Fruit fly (Drosophila melanogaster): ENCODE results near the gene CG13358.

Gene CG13358

DNA sequence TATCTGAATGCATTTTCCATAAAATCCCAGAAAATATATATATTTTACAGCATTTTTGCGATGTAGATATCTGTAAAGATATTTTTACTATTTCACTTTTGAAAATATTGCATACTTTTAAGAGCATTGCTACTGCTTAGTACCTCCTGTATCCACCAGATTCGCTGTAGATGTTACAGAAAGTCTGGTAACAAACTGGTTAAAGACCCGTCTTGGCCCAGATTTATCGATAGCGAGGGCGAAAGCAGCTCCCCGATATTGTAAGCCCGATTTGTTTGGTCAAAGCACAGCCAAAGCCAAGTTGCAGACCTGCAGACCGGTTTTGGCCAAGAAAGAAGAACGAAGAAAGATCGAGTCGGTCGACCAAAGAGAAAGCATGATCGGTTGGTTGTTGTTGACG is 20.3 kb downstream of the CG13358 start, which contains the start of gene tw (continued):
- TF ChIP-seq ato (GFP tag; IDR thresholded peaks at IDR 0.05; ENCODE audit: partially characterized antibody) (0 out of 2 replicates have a peak, but pooled peaks have one; percentile 34), CG16813 (GFP tag; IDR thresholded peaks at IDR 0.05; ENCODE audit: partially characterized antibody) (0 out of 3 replicates have a peak, but pooled peaks have one; percentile 43), stwl (tag; optimal IDR thresholded peaks at IDR 0.05) (peak; percentile 24), Sry-δ (GFP tag; optimal IDR thresholded peaks at IDR 0.05) (peak; percentile 7), CG11560 (tag; IDR thresholded peaks at IDR 0.05) (no peak), tup (GFP tag; optimal IDR thresholded peaks at IDR 0.05) (no peak), CG6791 (GFP tag; IDR thresholded peaks at IDR 0.05; ENCODE audit: partially characterized antibody) (peak; percentile 59; the same call in 2 of the 3 replicates)

DNA sequence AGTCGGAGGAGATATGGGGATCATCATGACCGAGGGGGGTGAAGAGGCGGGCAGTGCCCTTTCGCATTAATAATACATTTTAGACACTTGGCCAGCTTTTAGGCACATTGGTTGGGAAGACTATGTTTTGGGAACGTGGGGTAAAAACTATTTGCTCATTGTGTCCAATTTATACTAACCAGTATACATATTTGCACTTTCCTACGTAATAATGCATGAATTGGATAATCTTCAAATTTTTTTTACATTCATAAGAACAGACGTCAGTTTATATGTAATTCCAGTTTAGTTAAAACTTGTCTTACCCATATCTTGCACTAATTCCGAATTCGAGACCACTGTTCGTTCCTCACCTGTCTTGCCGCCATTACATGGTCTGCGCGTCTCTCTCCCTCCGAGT is 25.4 kb downstream of the CG13358 start:
- TF ChIP-seq CG2875 (GFP tag; optimal IDR thresholded peaks at IDR 0.05): no peak
- peak; percentile 22 for TF ChIP-seq Fer1 (GFP tag; optimal IDR thresholded peaks at IDR 0.05)
- no peak for TF ChIP-seq chinmo (GFP tag; IDR thresholded peaks at IDR 0.05; ENCODE audit: partially characterized antibody)
- TF ChIP-seq CG12155 (GFP tag; optimal IDR thresholded peaks at IDR 0.05): no peak
- TF ChIP-seq lilli (GFP tag; optimal IDR thresholded peaks at IDR 0.05): peak; percentile 21
- peak; percentile 23; the same call in 1 of the 3 replicates for TF ChIP-seq dysf (GFP tag; IDR thresholded peaks at IDR 0.05)
- peak; percentile 19 for TF ChIP-seq lbe (GFP tag; optimal IDR thresholded peaks at IDR 0.05)
- no peak for TF ChIP-seq Dip2 (GFP tag; IDR thresholded peaks at IDR 0.05)
- no peak for TF ChIP-seq hkb (optimal IDR thresholded peaks at IDR 0.05)
- 0 out of 2 replicates have a peak, but pooled peaks have one; percentile 40 for TF ChIP-seq hkb (GFP tag; IDR thresholded peaks at IDR 0.05)
- TF ChIP-seq jumu (GFP tag; optimal IDR thresholded peaks at IDR 0.05): peak; percentile 20
- peak; percentile 45; the same call in 1 of the 2 replicates for TF ChIP-seq Drgx (GFP tag; IDR thresholded peaks at IDR 0.05)
- no peak for TF ChIP-seq knrl (GFP tag; IDR thresholded peaks at IDR 0.05; ENCODE audit: partially characterized antibody)
- no peak for TF ChIP-seq CG10209 (GFP tag; optimal IDR thresholded peaks at IDR 0.05)
- TF ChIP-seq Dek (tag; optimal IDR thresholded peaks at IDR 0.05): no peak
- TF ChIP-seq CG6813 (GFP tag; optimal IDR thresholded peaks at IDR 0.05): peak; percentile 5
- no peak for TF ChIP-seq tna (GFP tag; IDR thresholded peaks at IDR 0.05; ENCODE audit: partially characterized antibody)
- TF ChIP-seq CG3065 (GFP tag; optimal IDR thresholded peaks at IDR 0.05): no peak
- no peak for TF ChIP-seq CG16779 (GFP tag; IDR thresholded peaks at IDR 0.05)
- peak; percentile 34; the same call in 1 of the 2 replicates for TF ChIP-seq ara (GFP tag; IDR thresholded peaks at IDR 0.05)
- TF ChIP-seq Sin3A (optimal IDR thresholded peaks at IDR 0.05): no peak
- peak; percentile 28 for TF ChIP-seq CG15269 (tag; optimal IDR thresholded peaks at IDR 0.05)
- no peak for TF ChIP-seq pita (GFP tag; optimal IDR thresholded peaks at IDR 0.05)
- TF ChIP-seq nerfin-1 (tag; optimal IDR thresholded peaks at IDR 0.05): no peak
- peak; percentile 27; the same call in 1 of the 2 replicates for TF ChIP-seq crol (GFP tag; IDR thresholded peaks at IDR 0.05)
- TF ChIP-seq ash1 (GFP tag; optimal IDR thresholded peaks at IDR 0.05): no peak
- no peak for TF ChIP-seq CG14965 (GFP tag; optimal IDR thresholded peaks at IDR 0.05; ENCODE audit: borderline replicate concordance)
- no peak for TF ChIP-seq NFAT (GFP tag; IDR thresholded peaks at IDR 0.05)
- TF ChIP-seq mam (GFP tag; optimal IDR thresholded peaks at IDR 0.05): peak; percentile 2
- peak; percentile 19 for TF ChIP-seq CoRest (tag; optimal IDR thresholded peaks at IDR 0.05)
- no peak for TF ChIP-seq Sox100B (GFP tag; optimal IDR thresholded peaks at IDR 0.05)
- 0 out of 3 replicates have a peak, but pooled peaks have one; percentile 40 for TF ChIP-seq so (GFP tag; IDR thresholded peaks at IDR 0.05)
- peak; percentile 39 for TF ChIP-seq sens (GFP tag)
- TF ChIP-seq CG6854 (GFP tag; optimal IDR thresholded peaks at IDR 0.05): no peak
- peak; percentile 16 for TF ChIP-seq Chrac-16 (GFP tag; optimal IDR thresholded peaks at IDR 0.05)
- TF ChIP-seq CG2678 (tag; optimal IDR thresholded peaks at IDR 0.05): peak; percentile 53
- no peak for TF ChIP-seq cad (GFP tag; optimal IDR thresholded peaks at IDR 0.05)
- TF ChIP-seq lmd (GFP tag; IDR thresholded peaks at IDR 0.05): peak; percentile 25; the same call in 1 of the 2 replicates
- peak; percentile 29 for TF ChIP-seq dmrt11E (tag; optimal IDR thresholded peaks at IDR 0.05)
- no peak for TF ChIP-seq CG9437 (GFP tag; optimal IDR thresholded peaks at IDR 0.05)
- peak; percentile 36 for TF ChIP-seq CG17359 (tag; optimal IDR thresholded peaks at IDR 0.05)
- no peak for TF ChIP-seq CG6254 (GFP tag; optimal IDR thresholded peaks at IDR 0.05)

Measured in whole organism, embryonic.